Worm (Caenorhabditis elegans) whole organism, mixed stage, embryonic: ENCODE results near the gene C04C3.7.
A peak's percentile ranks its signal among the peaks of the same experiment; 100 is the strongest.

Experiments used
- M03D4.4 ChIP-seq: sonication (generic microtip); optimal IDR thresholded peaks from 2 replicates; lab custom pipeline; 2017; ENCODE audit warnings: mild to moderate bottlenecking, missing genetic modification characterization, missing compliant biosample characterization
- bed-3 ChIP-seq: fragments of 200-800 bp; sonication (Bioruptor generic); optimal IDR thresholded peaks from 3 replicates; lab custom pipeline; 2018; ENCODE audit warnings: mild to moderate bottlenecking, missing genetic modification characterization, moderate library complexity, missing compliant biosample characterization
- blmp-1 ChIP-seq: fragments of 150-350 bp; optimal IDR thresholded peaks from 2 replicates; lab custom pipeline; 2014; ENCODE audit warnings: missing biosample characterization, missing genetic modification characterization
- ceh-39 ChIP-seq: fragments of 150-350 bp; optimal IDR thresholded peaks from 2 replicates; lab custom pipeline; 2014; ENCODE audit warnings: missing biosample characterization, missing genetic modification characterization
- ceh-43 ChIP-seq: fragments of 200-800 bp; sonication (Bioruptor generic); optimal IDR thresholded peaks from 2 replicates; lab custom pipeline; 2018; ENCODE audit warnings: mild to moderate bottlenecking, missing genetic modification characterization, moderate library complexity, missing compliant biosample characterization
- ceh-83 ChIP-seq: fragments of 200-800 bp; sonication (Bioruptor generic); optimal IDR thresholded peaks from 2 replicates; lab custom pipeline; 2018; ENCODE audit warnings: mild to moderate bottlenecking, missing genetic modification characterization, missing compliant biosample characterization
- ces-1 ChIP-seq: fragments of 150-350 bp; optimal IDR thresholded peaks from 2 replicates; lab custom pipeline; 2014; ENCODE audit warnings: missing biosample characterization, missing genetic modification reagents, missing genetic modification characterization
- cnd-1 ChIP-seq: fragments of 200-800 bp; sonication (Bioruptor generic); optimal IDR thresholded peaks from 2 replicates; lab custom pipeline; 2018; ENCODE audit warnings: mild to moderate bottlenecking, missing genetic modification characterization, missing compliant biosample characterization
- drap-1 ChIP-seq: fragments of 200-800 bp; sonication (Bioruptor generic); optimal IDR thresholded peaks from 3 replicates; lab custom pipeline; 2018; ENCODE audit warnings: mild to moderate bottlenecking, missing genetic modification characterization, missing compliant biosample characterization
- elt-1 ChIP-seq: sonication (generic microtip); optimal IDR thresholded peaks from 2 replicates; lab custom pipeline; 2017; ENCODE audit warnings: missing genetic modification characterization, mild to moderate bottlenecking, missing compliant biosample characterization, antibody characterized with exemption, moderate library complexity, borderline replicate concordance; ENCODE audit not compliant: insufficient read depth
- elt-3 ChIP-seq: fragments of 150-350 bp; optimal IDR thresholded peaks from 2 replicates; lab custom pipeline; 2014; ENCODE audit warnings: missing biosample characterization, missing genetic modification characterization
- ham-2 ChIP-seq: fragments of 200-800 bp; sonication (Bioruptor generic); optimal IDR thresholded peaks from 2 replicates; lab custom pipeline; 2018; ENCODE audit warnings: mild to moderate bottlenecking, missing genetic modification characterization, missing compliant biosample characterization
- hlh-1 ChIP-seq: fragments of 150-350 bp; optimal IDR thresholded peaks from 2 replicates; lab custom pipeline; 2014; ENCODE audit warnings: missing biosample characterization, missing genetic modification reagents, missing genetic modification characterization
- lin-13 ChIP-seq: fragments of 150-350 bp; optimal IDR thresholded peaks from 2 replicates; lab custom pipeline; 2014; ENCODE audit warnings: missing biosample characterization, missing genetic modification characterization
- lsy-2 ChIP-seq: fragments of 150-350 bp; optimal IDR thresholded peaks from 2 replicates; lab custom pipeline; 2014; ENCODE audit warnings: missing biosample characterization, missing genetic modification characterization
- mab-5 ChIP-seq: fragments of 150-350 bp; optimal IDR thresholded peaks from 2 replicates; lab custom pipeline; 2014; ENCODE audit warnings: missing biosample characterization, missing genetic modification characterization
- mep-1 ChIP-seq: fragments of 150-350 bp; optimal IDR thresholded peaks from 2 replicates; lab custom pipeline; 2017; ENCODE audit warnings: missing biosample characterization, missing genetic modification reagents, missing genetic modification characterization, inconsistent platforms
- mls-2 ChIP-seq: sonication (generic microtip); optimal IDR thresholded peaks from 2 replicates; lab custom pipeline; 2016; ENCODE audit warnings: mild to moderate bottlenecking, missing genetic modification characterization, moderate library complexity, missing compliant biosample characterization
- nhr-12 ChIP-seq: fragments of 150-350 bp; optimal IDR thresholded peaks from 2 replicates; lab custom pipeline; 2014; ENCODE audit warnings: missing biosample characterization, missing genetic modification characterization
- nhr-2 ChIP-seq: fragments of 150-350 bp; optimal IDR thresholded peaks from 2 replicates; lab custom pipeline; 2014; ENCODE audit warnings: missing biosample characterization, missing genetic modification characterization
- nhr-237 ChIP-seq: fragments of 150-350 bp; optimal IDR thresholded peaks from 2 replicates; lab custom pipeline; 2014; ENCODE audit warnings: missing biosample characterization, missing genetic modification characterization
- nhr-76 ChIP-seq: sonication (generic microtip); optimal IDR thresholded peaks from 2 replicates; lab custom pipeline; 2017; ENCODE audit warnings: missing biosample characterization, missing genetic modification characterization
- pha-4 ChIP-seq: fragments of 150-350 bp; optimal IDR thresholded peaks from 2 replicates; lab custom pipeline; 2018; ENCODE audit warnings: missing biosample characterization, missing genetic modification reagents, missing genetic modification characterization
- sem-2 ChIP-seq: fragments of 200-800 bp; sonication (Bioruptor generic); optimal IDR thresholded peaks from 2 replicates; lab custom pipeline; 2018; ENCODE audit warnings: mild to moderate bottlenecking, missing genetic modification characterization, missing compliant biosample characterization
- snpc-4 ChIP-seq: fragments of 150-350 bp; optimal IDR thresholded peaks from 2 replicates; lab custom pipeline; 2014; ENCODE audit warnings: missing biosample characterization, missing genetic modification characterization
- sptf-1 ChIP-seq: sonication (generic microtip); optimal IDR thresholded peaks from 2 replicates; lab custom pipeline; 2017; ENCODE audit warnings: mild to moderate bottlenecking, missing genetic modification characterization, moderate library complexity, missing compliant biosample characterization
- tbx-8 ChIP-seq: fragments of 200-800 bp; sonication (Bioruptor generic); optimal IDR thresholded peaks from 2 replicates; lab custom pipeline; 2018; ENCODE audit warnings: mild to moderate bottlenecking, missing genetic modification characterization, moderate library complexity, missing compliant biosample characterization
- unc-120 ChIP-seq: sonication (generic microtip); optimal IDR thresholded peaks from 2 replicates; lab custom pipeline; 2017; ENCODE audit warnings: missing genetic modification characterization, missing compliant biosample characterization; ENCODE audit not compliant: poor library complexity, severe bottlenecking
- unc-39 ChIP-seq: fragments of 150-350 bp; optimal IDR thresholded peaks from 2 replicates; lab custom pipeline; 2014; ENCODE audit warnings: missing biosample characterization, missing genetic modification characterization
- unc-62 ChIP-seq: fragments of 150-350 bp; optimal IDR thresholded peaks from 2 replicates; lab custom pipeline; 2014; ENCODE audit warnings: missing biosample characterization, missing genetic modification reagents, missing genetic modification characterization
- zip-8 ChIP-seq: fragments of 150-350 bp; optimal IDR thresholded peaks from 2 replicates; lab custom pipeline; 2014; ENCODE audit warnings: missing biosample characterization, missing genetic modification characterization
- ztf-11 ChIP-seq: fragments of 150-350 bp; optimal IDR thresholded peaks from 2 replicates; lab custom pipeline; 2014; ENCODE audit warnings: missing biosample characterization, missing genetic modification characterization

C04C3.7 gene

ce11 chrIV:3399015-3399722 lies 34.1 kb downstream of the C04C3.7 start, which contains the start of the genes dyf-3 and pdhb-1:
TSS of gene dyf-3 (minus strand) at chrIV:3399231.
TSS of gene pdhb-1 (plus strand) at chrIV:3399672.
- TF ChIP-seq lin-13 (tag; lab: Kevin White, UChicago) = peak; percentile 21
- TF ChIP-seq M03D4.4 (tag; lab: Kevin White, UChicago) = peak; percentile 35
- TF ChIP-seq ham-2 (GFP tag; lab: Kevin White, UChicago) = peak; percentile 33
- peak; percentile 36 for TF ChIP-seq drap-1 (GFP tag; lab: Kevin White, UChicago)
- no peak for TF ChIP-seq elt-1 (tag; lab: Kevin White, UChicago)
- TF ChIP-seq ces-1 (GFP tag; lab: Kevin White, UChicago) = no peak
- TF ChIP-seq zip-8 (tag; lab: Kevin White, UChicago) = no peak
- TF ChIP-seq mep-1 = peak; percentile 41
- no peak for TF ChIP-seq ceh-39 (tag; lab: Kevin White, UChicago)
- TF ChIP-seq ceh-83 (GFP tag; lab: Kevin White, UChicago) = no peak
- peak; percentile 49 for TF ChIP-seq sptf-1 (tag; lab: Kevin White, UChicago)
- no peak for TF ChIP-seq ztf-11 (tag; lab: Kevin White, UChicago)
- TF ChIP-seq bed-3 = no peak
- no peak for TF ChIP-seq mab-5 (tag; lab: Kevin White, UChicago)
- TF ChIP-seq elt-3 (tag; lab: Kevin White, UChicago) = no peak
- no peak for TF ChIP-seq unc-62
- no peak for TF ChIP-seq pha-4
- TF ChIP-seq mls-2 (tag; lab: Kevin White, UChicago) = no peak
- TF ChIP-seq nhr-76 = no peak
- no peak for TF ChIP-seq nhr-12 (tag; lab: Kevin White, UChicago)
- TF ChIP-seq unc-120 (tag; lab: Kevin White, UChicago) = no peak
- no peak for TF ChIP-seq unc-39
- TF ChIP-seq lsy-2 (tag; lab: Kevin White, UChicago) = peak; percentile 93

- TF ChIP-seq ztf-11 (tag; lab: Kevin White, UChicago) (no peak), nhr-2 (tag; lab: Kevin White, UChicago) (no peak), lin-13 (tag; lab: Kevin White, UChicago) (no peak), elt-3 (tag; lab: Kevin White, UChicago) (no peak), mab-5 (tag; lab: Kevin White, UChicago) (no peak), tbx-8 (GFP tag; lab: Kevin White, UChicago) (no peak), bed-3 (no peak), lsy-2 (tag; lab: Kevin White, UChicago) (no peak), blmp-1 (tag; lab: Kevin White, UChicago) (no peak), mls-2 (tag; lab: Kevin White, UChicago) (no peak), elt-1 (tag; lab: Kevin White, UChicago) (no peak), nhr-12 (tag; lab: Kevin White, UChicago) (no peak), ceh-39 (tag; lab: Kevin White, UChicago) (no peak), unc-120 (tag; lab: Kevin White, UChicago) (no peak), ceh-83 (GFP tag; lab: Kevin White, UChicago) (no peak), cnd-1 (tag; lab: Kevin White, UChicago) (no peak), hlh-1 (tag; lab: Kevin White, UChicago) (no peak), unc-39 (no peak)
Measured at ce11 chrIV:3398078-3398477, 35.2 kb downstream of the C04C3.7 start.

ce11 chrIV:3395581-3395980 lies 37.7 kb downstream of the C04C3.7 start, which contains the start of gene C04C3.14:
TSS of gene C04C3.14 (plus strand) at chrIV:3395881.
- no peak for TF ChIP-seq sem-2 (GFP tag; lab: Kevin White, UChicago)
- TF ChIP-seq nhr-237 (tag; lab: Kevin White, UChicago) = no peak
- no peak for TF ChIP-seq mls-2 (tag; lab: Kevin White, UChicago)
- no peak for TF ChIP-seq lsy-2 (tag; lab: Kevin White, UChicago)
- no peak for TF ChIP-seq nhr-12 (tag; lab: Kevin White, UChicago)
- no peak for TF ChIP-seq ceh-43 (GFP tag; lab: Kevin White, UChicago)
- TF ChIP-seq sptf-1 (tag; lab: Kevin White, UChicago) = no peak
- TF ChIP-seq pha-4 = no peak
- TF ChIP-seq mep-1 = no peak
- TF ChIP-seq ceh-39 (tag; lab: Kevin White, UChicago) = no peak
- no peak for TF ChIP-seq unc-62
- TF ChIP-seq elt-1 (tag; lab: Kevin White, UChicago) = no peak
- no peak for TF ChIP-seq hlh-1 (tag; lab: Kevin White, UChicago)
- TF ChIP-seq snpc-4 (tag; lab: Kevin White, UChicago) = no peak
- no peak for TF ChIP-seq blmp-1 (tag; lab: Kevin White, UChicago)
- no peak for TF ChIP-seq nhr-76
- TF ChIP-seq lin-13 (tag; lab: Kevin White, UChicago) = no peak
- no peak for TF ChIP-seq mab-5 (tag; lab: Kevin White, UChicago)
